Worm (Caenorhabditis elegans) whole organism, young adult: ENCODE measurements around the gene nhr-269.

Experiments used
- F52B5.7 ChIP-seq: sonication (generic microtip); optimal IDR thresholded peaks from 2 replicates; lab custom pipeline; 2016; ENCODE audit warnings: mild to moderate bottlenecking, missing genetic modification characterization, missing compliant biosample characterization
- ccch-3 ChIP-seq: fragments of 200-800 bp; sonication (Bioruptor generic); optimal IDR thresholded peaks from 2 replicates; lab custom pipeline; 2018; ENCODE audit warnings: mild to moderate bottlenecking, missing genetic modification characterization, missing compliant biosample characterization
- ceh-40 ChIP-seq: fragments of 200-800 bp; sonication (Bioruptor generic); IDR thresholded peaks from 2 replicates; pipeline ENCODE4 v1.3.6; 2022; ENCODE audit warnings: missing genetic modification characterization, missing compliant biosample characterization
- mxl-1 ChIP-seq: sonication (generic microtip); optimal IDR thresholded peaks from 2 replicates; lab custom pipeline; 2016; ENCODE audit warnings: missing genetic modification characterization, missing compliant biosample characterization
- nfyb-1 ChIP-seq: fragments of 200-800 bp; sonication (Bioruptor generic); IDR thresholded peaks from 2 replicates; pipeline ENCODE4 v1.3.6; 2022; ENCODE audit warnings: missing genetic modification reagents, missing genetic modification characterization, missing compliant biosample characterization
- snpc-3.4 ChIP-seq: sonication (generic microtip); optimal IDR thresholded peaks from 2 replicates; lab custom pipeline; 2017; ENCODE audit warnings: missing genetic modification characterization, mild to moderate bottlenecking, missing compliant biosample characterization, antibody characterized with exemption, moderate library complexity, missing genotype, missing genetic modification reagents
- unc-62 ChIP-seq: fragments of 150-350 bp; optimal IDR thresholded peaks from 2 replicates; lab custom pipeline; 2014; ENCODE audit warnings: missing biosample characterization, missing genetic modification reagents, missing genetic modification characterization

ce11 chrV:15352376-15352775 lies 17.2 kb downstream of the nhr-269 start, which contains the start of gene srx-58:
- no peak for TF ChIP-seq snpc-3.4
- TF ChIP-seq ceh-40 (GFP tag; lab: Robert Waterston, UW) = no peak
- TF ChIP-seq ccch-3 (GFP tag; lab: Kevin White, UChicago) = no peak
- no peak for TF ChIP-seq nfyb-1 (GFP tag; lab: Robert Waterston, UW)
- no peak for TF ChIP-seq mxl-1 (tag; lab: Kevin White, UChicago)
- TF ChIP-seq unc-62 = no peak
- TF ChIP-seq F52B5.7 = no peak
